Fruit fly (Drosophila melanogaster): ENCODE measurements around the gene CycT.

Gene CycT

DNA sequence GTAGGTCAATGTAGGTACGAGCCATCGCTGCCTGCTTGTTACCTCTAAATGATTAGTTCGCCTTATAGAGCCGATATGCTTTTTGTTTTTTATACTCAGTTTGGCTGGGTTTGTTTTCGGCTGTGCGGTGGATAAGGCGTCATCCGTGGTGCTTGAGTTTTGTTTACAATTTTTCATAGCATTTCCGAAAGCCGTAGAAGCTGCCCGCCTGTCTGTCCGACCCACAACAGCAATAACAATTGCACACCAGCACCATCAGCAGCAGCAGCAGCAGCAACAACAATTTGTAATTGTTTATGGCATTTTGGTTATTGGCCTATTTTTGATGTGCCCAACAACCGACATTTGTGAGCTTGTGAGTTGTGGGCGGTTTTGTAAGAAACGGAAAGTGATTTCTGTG, 11.1 kb upstream of the CycT start:
- TF ChIP-seq salr (GFP tag; optimal IDR thresholded peaks at IDR 0.05) (no peak), vri (GFP tag; optimal IDR thresholded peaks at IDR 0.05) (peak; percentile 22), acj6 (GFP tag; optimal IDR thresholded peaks at IDR 0.05) (no peak), Eip78C (GFP tag) (no peak), CG4318 (GFP tag; optimal IDR thresholded peaks at IDR 0.05) (no peak)

dm6 chr3L:17566335-17567242, 9.0 kb upstream of the CycT start:
- TF ChIP-seq Hr38 (GFP tag; optimal IDR thresholded peaks at IDR 0.05) (no peak), CG32006 (GFP tag; optimal IDR thresholded peaks at IDR 0.05) (peak; percentile 93), Hr39 (GFP tag; optimal IDR thresholded peaks at IDR 0.05) (peak; percentile 61), Eip93F (GFP tag; optimal IDR thresholded peaks at IDR 0.05) (peak; percentile 65), eg (GFP tag; IDR thresholded peaks at IDR 0.05) (peak; percentile 88), lz (GFP tag; optimal IDR thresholded peaks at IDR 0.05) (peak; percentile 76), CG6854 (GFP tag; optimal IDR thresholded peaks at IDR 0.05) (peak; percentile 53), CG8319 (GFP tag; optimal IDR thresholded peaks at IDR 0.05) (peak; percentile 60), Met (GFP tag; optimal IDR thresholded peaks at IDR 0.05) (peak; percentile 80), net (GFP tag; optimal IDR thresholded peaks at IDR 0.05) (peak; percentile 86), acj6 (GFP tag; optimal IDR thresholded peaks at IDR 0.05) (peak; percentile 87), CG9139 (GFP tag; optimal IDR thresholded peaks at IDR 0.05) (peak; percentile 28), ss (GFP tag; optimal IDR thresholded peaks at IDR 0.05) (peak; percentile 82 to 84), CG10631 (GFP tag; optimal IDR thresholded peaks at IDR 0.05) (peak; percentile 83), CG11902 (GFP tag; optimal IDR thresholded peaks at IDR 0.05) (peak; percentile 81), CG3032 (tag; optimal IDR thresholded peaks at IDR 0.05) (peak; percentile 84), CG15336 (GFP tag; IDR thresholded peaks at IDR 0.05) (peak; percentile 89), Blimp-1 (GFP tag; optimal IDR thresholded peaks at IDR 0.05) (peak; percentile 98), dsx (GFP tag; optimal IDR thresholded peaks at IDR 0.05; ENCODE audit: poor library complexity, severe bottlenecking) (peak; percentile 75), Gug (GFP tag; IDR thresholded peaks at IDR 0.05) (peak; percentile 79), CG16779 (tag; optimal IDR thresholded peaks at IDR 0.05) (peak; percentile 70), CG8119 (GFP tag; IDR thresholded peaks at IDR 0.05) (peak; percentile 86), salr (GFP tag; optimal IDR thresholded peaks at IDR 0.05) (peak; percentile 27 to 75), fd59A (GFP tag; optimal IDR thresholded peaks at IDR 0.05) (peak; percentile 77), CG3919 (GFP tag; optimal IDR thresholded peaks at IDR 0.05) (peak; percentile 86), Sox102F (GFP tag; optimal IDR thresholded peaks at IDR 0.05) (peak; percentile 77), spab (GFP tag; optimal IDR thresholded peaks at IDR 0.05) (peak; percentile 78), CG4318 (GFP tag; optimal IDR thresholded peaks at IDR 0.05) (peak; percentile 83), Sox14 (GFP tag; optimal IDR thresholded peaks at IDR 0.05) (peak; percentile 72), Lpt (GFP tag; optimal IDR thresholded peaks at IDR 0.05) (peak; percentile 69), CG6276 (GFP tag; optimal IDR thresholded peaks at IDR 0.05) (peak; percentile 85), CG8632 (GFP tag; optimal IDR thresholded peaks at IDR 0.05) (peak; percentile 88), CG34406 (GFP tag; optimal IDR thresholded peaks at IDR 0.05) (peak; percentile 87), topi (GFP tag; optimal IDR thresholded peaks at IDR 0.05) (peak; percentile 72), CG7368 (GFP tag; optimal IDR thresholded peaks at IDR 0.05) (peak; percentile 73), CG6163 (GFP tag; IDR thresholded peaks at IDR 0.05) (peak; percentile 53; the same call in 2 of the 3 replicates), CG11294 (GFP tag; IDR thresholded peaks at IDR 0.05) (peak; percentile 87), Ets96B (tag; optimal IDR thresholded peaks at IDR 0.05) (peak; percentile 83), cyc (GFP tag; optimal IDR thresholded peaks at IDR 0.05) (peak; percentile 66), pdm3 (GFP tag; optimal IDR thresholded peaks at IDR 0.05) (peak; percentile 84), CG1621 (tag; optimal IDR thresholded peaks at IDR 0.05) (peak; percentile 70), OdsH (GFP tag; optimal IDR thresholded peaks at IDR 0.05) (peak; percentile 90), CG31627 (GFP tag; optimal IDR thresholded peaks at IDR 0.05) (peak; percentile 74), svp (GFP tag) (peak; percentile 97), CG6792 (GFP tag; optimal IDR thresholded peaks at IDR 0.05) (peak; percentile 87), Smox (GFP tag; optimal IDR thresholded peaks at IDR 0.05) (peak; percentile 77)
